Worm (Caenorhabditis elegans) whole organism, L2 larva: ENCODE results near the gene Y57A10A.13.

Source experiments
- R02D3.7 ChIP-seq: fragments of 150-350 bp; optimal IDR thresholded peaks from 2 replicates; lab custom pipeline; 2014; ENCODE audit warnings: missing biosample characterization, missing genetic modification characterization
- blmp-1 ChIP-seq: sonication (generic microtip); optimal IDR thresholded peaks from 2 replicates; lab custom pipeline; 2017; ENCODE audit warnings: missing genetic modification characterization, mild to moderate bottlenecking, missing compliant biosample characterization, antibody characterized with exemption, moderate library complexity; ENCODE audit not compliant: insufficient read depth
- ceh-16 ChIP-seq: fragments of 150-350 bp; optimal IDR thresholded peaks from 2 replicates; lab custom pipeline; 2014; ENCODE audit warnings: missing biosample characterization, missing genetic modification characterization
- dmd-4 ChIP-seq: sonication (generic microtip); optimal IDR thresholded peaks from 2 replicates; lab custom pipeline; 2017; ENCODE audit warnings: missing biosample characterization, missing genetic modification characterization
- egl-27 ChIP-seq: sonication (generic microtip); optimal IDR thresholded peaks from 3 replicates; lab custom pipeline; 2017; ENCODE audit warnings: missing biosample characterization, missing genetic modification reagents, missing genetic modification characterization
- gmeb-1 ChIP-seq: fragments of 150-350 bp; optimal IDR thresholded peaks from 2 replicates; lab custom pipeline; 2014; ENCODE audit warnings: missing biosample characterization, missing genetic modification characterization
- lin-11 ChIP-seq: fragments of 150-350 bp; sonication (generic microtip); optimal IDR thresholded peaks from 2 replicates; lab custom pipeline; 2014; ENCODE audit warnings: missing biosample characterization, missing genetic modification characterization, inconsistent platforms, mixed read lengths
- lin-13 ChIP-seq: fragments of 150-350 bp; optimal IDR thresholded peaks from 2 replicates; lab custom pipeline; 2014; ENCODE audit warnings: missing biosample characterization, missing genetic modification reagents, missing genetic modification characterization
- nhr-12 ChIP-seq: fragments of 150-350 bp; optimal IDR thresholded peaks from 2 replicates; lab custom pipeline; 2014; ENCODE audit warnings: missing biosample characterization, missing genetic modification characterization
- sem-4 ChIP-seq: fragments of 150-350 bp; optimal IDR thresholded peaks from 2 replicates; lab custom pipeline; 2014; ENCODE audit warnings: missing biosample characterization, missing genetic modification reagents, missing genetic modification characterization
- unc-55 ChIP-seq: fragments of 150-350 bp; sonication (generic microtip); optimal IDR thresholded peaks from 3 replicates; lab custom pipeline; 2014; ENCODE audit warnings: missing biosample characterization, missing genetic modification reagents, missing genetic modification characterization

- TF ChIP-seq unc-55 (GFP tag; lab: Kevin White, UChicago) (no peak), nhr-12 (tag; lab: Kevin White, UChicago) (no peak), sem-4 (tag; lab: Kevin White, UChicago) (no peak), blmp-1 (no peak), egl-27 (tag; lab: Kevin White, UChicago) (no peak), gmeb-1 (tag; lab: Kevin White, UChicago) (no peak), lin-13 (no peak), R02D3.7 (tag; lab: Kevin White, UChicago) (no peak), lin-11 (tag; lab: Kevin White, UChicago) (no peak), dmd-4 (tag; lab: Kevin White, UChicago) (no peak), ceh-16 (tag; lab: Kevin White, UChicago) (no peak)
Measured at ce11 chrII:12150227-12150626, 34.5 kb downstream of the Y57A10A.13 start.
